Worm (Caenorhabditis elegans) whole organism, mixed stage, embryonic: ENCODE results near the gene dhs-11.

ENCODE experiments used
- ceh-83 ChIP-seq: fragments of 200-800 bp; sonication (Bioruptor generic); optimal IDR thresholded peaks from 2 replicates; lab custom pipeline; 2018; ENCODE audit warnings: mild to moderate bottlenecking, missing genetic modification characterization, missing compliant biosample characterization
- elt-1 ChIP-seq: sonication (generic microtip); optimal IDR thresholded peaks from 2 replicates; lab custom pipeline; 2017; ENCODE audit warnings: missing genetic modification characterization, mild to moderate bottlenecking, missing compliant biosample characterization, antibody characterized with exemption, moderate library complexity, borderline replicate concordance; ENCODE audit not compliant: insufficient read depth

dhs-11 gene

DNA sequence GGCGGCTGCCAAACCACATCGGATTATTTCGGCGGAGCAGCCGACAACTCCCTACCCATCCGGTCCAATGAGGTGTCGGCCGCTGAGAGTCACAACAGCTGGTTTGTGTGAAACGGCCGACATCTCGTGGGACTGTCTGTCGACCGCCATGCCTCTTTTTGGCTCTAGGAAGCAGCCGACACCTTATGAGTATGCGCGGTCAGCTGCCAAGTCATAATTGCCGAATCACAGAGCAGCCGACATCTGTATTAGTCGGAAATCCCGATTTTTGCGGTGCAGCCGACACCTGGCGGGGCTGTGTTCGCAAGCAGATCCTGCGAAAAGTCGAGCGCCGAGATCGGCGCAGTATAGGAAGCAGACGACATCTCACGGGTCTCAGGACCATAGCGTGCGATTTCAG lies 50.6 kb downstream of the dhs-11 start:
- TF ChIP-seq elt-1 (tag; lab: Kevin White, UChicago) (no peak), ceh-83 (peak; percentile 7)
